Fruit fly (Drosophila melanogaster) whole organism, embryonic: ENCODE measurements around the gene Kr-h2.

Source experiments
- Ada2b ChIP-seq: fragments of 200-800 bp; sonication (Bioruptor generic); IDR thresholded peaks from 2 replicates; pipeline ENCODE4 v1.3.6; 2022; ENCODE audit warnings: missing biosample characterization, missing genetic modification characterization
- Asciz ChIP-seq: fragments of 200-800 bp; sonication (Bioruptor generic); optimal IDR thresholded peaks from 2 replicates; lab custom pipeline; 2017; ENCODE audit warnings: missing biosample characterization, mild to moderate bottlenecking, missing genetic modification characterization, missing genetic modification reagents
- Awh ChIP-seq: fragments of 200-800 bp; sonication (Bioruptor generic); IDR thresholded peaks from 2 replicates; pipeline ENCODE4, ENCODE4 v1.3.6; 2022; ENCODE audit warnings: missing biosample characterization, missing genetic modification characterization
- CG11085 ChIP-seq: fragments of 200-800 bp; sonication (Bioruptor generic); IDR thresholded peaks from 2 replicates; pipeline ENCODE4 v1.3.6; 2022; ENCODE audit warnings: missing biosample characterization, missing genetic modification characterization
- CG11696 ChIP-seq: fragments of 200-800 bp; sonication (Bioruptor generic); IDR thresholded peaks from 2 replicates; pipeline ENCODE4 v1.3.6; 2022; ENCODE audit warnings: missing biosample characterization, missing genetic modification characterization
- CG12236 ChIP-seq: fragments of 200-800 bp; sonication (Bioruptor generic); optimal IDR thresholded peaks from 2 replicates; lab custom pipeline; 2016; ENCODE audit warnings: missing biosample characterization, missing genetic modification characterization
- CG16813 ChIP-seq: fragments of 200-800 bp; sonication (Bioruptor generic); IDR thresholded peaks from 3 replicates; pipeline ENCODE4 v1.3.6; 2022; ENCODE audit warnings: missing biosample characterization, missing genetic modification characterization; ENCODE audit not compliant: partially characterized antibody
- CG2120 ChIP-seq: fragments of 200-800 bp; sonication (Bioruptor generic); optimal IDR thresholded peaks from 3 replicates; lab custom pipeline; 2016; ENCODE audit warnings: missing biosample characterization, missing genetic modification characterization
- CG2712 ChIP-seq: fragments of 200-800 bp; optimal IDR thresholded peaks from 3 replicates; lab custom pipeline; 2019; ENCODE audit warnings: missing biosample characterization, mild to moderate bottlenecking, missing genetic modification characterization, moderate library complexity
- CG33557 ChIP-seq: fragments of 200-800 bp; sonication (Bioruptor generic); optimal IDR thresholded peaks from 2 replicates; lab custom pipeline; 2019; ENCODE audit warnings: missing biosample characterization, mild to moderate bottlenecking, missing genetic modification characterization, moderate library complexity
- CG4328 ChIP-seq: fragments of 200-800 bp; sonication (Bioruptor generic); optimal IDR thresholded peaks from 3 replicates; lab custom pipeline; 2017; ENCODE audit warnings: missing biosample characterization, missing genetic modification reagents, missing genetic modification characterization
- CG4404 ChIP-seq: fragments of 200-800 bp; sonication (Bioruptor generic); IDR thresholded peaks from 2 replicates; pipeline ENCODE4 v1.3.6; 2022; ENCODE audit warnings: missing biosample characterization, missing genetic modification characterization
- CG4617 ChIP-seq: fragments of 200-800 bp; sonication (Bioruptor generic); optimal IDR thresholded peaks from 3 replicates; lab custom pipeline; 2016; ENCODE audit warnings: missing biosample characterization, missing genetic modification characterization, borderline replicate concordance
- CG4707 ChIP-seq: fragments of 200-800 bp; sonication (Bioruptor generic); optimal IDR thresholded peaks from 2 replicates; lab custom pipeline; 2018; ENCODE audit warnings: missing biosample characterization, mild to moderate bottlenecking, missing genetic modification characterization, moderate library complexity
- CG4820 ChIP-seq: fragments of 200-800 bp; sonication (Bioruptor generic); optimal IDR thresholded peaks from 3 replicates; lab custom pipeline; 2016; ENCODE audit warnings: missing biosample characterization, missing genetic modification characterization
- CG6272 ChIP-seq: fragments of 200-800 bp; sonication (Bioruptor generic); IDR thresholded peaks from 2 replicates; pipeline ENCODE4 v1.3.6; 2022; ENCODE audit warnings: missing biosample characterization, missing genetic modification characterization
- CG6689 ChIP-seq: fragments of 200-800 bp; sonication (Bioruptor generic); IDR thresholded peaks from 2 replicates; pipeline ENCODE4 v1.3.6; 2022; ENCODE audit warnings: missing biosample characterization, missing genetic modification characterization
- CG7963 ChIP-seq: fragments of 200-800 bp; sonication (Bioruptor generic); IDR thresholded peaks from 3 replicates; pipeline ENCODE4 v1.3.6; 2022; ENCODE audit warnings: missing biosample characterization, missing genetic modification characterization; ENCODE audit not compliant: partially characterized antibody
- CG9437 ChIP-seq: fragments of 200-800 bp; sonication (Bioruptor generic); optimal IDR thresholded peaks from 2 replicates; lab custom pipeline; 2018; ENCODE audit warnings: missing biosample characterization, mild to moderate bottlenecking, missing genetic modification characterization
- CG9932 ChIP-seq: fragments of 200-800 bp; sonication (Bioruptor generic); IDR thresholded peaks from 2 replicates; pipeline ENCODE4 v1.3.6; 2022; ENCODE audit warnings: missing biosample characterization, missing genetic modification characterization
- Camta ChIP-seq: fragments of 200-800 bp; sonication (Bioruptor generic); optimal IDR thresholded peaks from 2 replicates; lab custom pipeline; 2016; ENCODE audit warnings: missing biosample characterization, missing genetic modification characterization
- Chrac-16 ChIP-seq: fragments of 200-800 bp; sonication (Bioruptor generic); optimal IDR thresholded peaks from 3 replicates; lab custom pipeline; 2016; ENCODE audit warnings: missing biosample characterization, missing genetic modification characterization
- CkIIα-i1 ChIP-seq: fragments of 200-800 bp; sonication (Bioruptor generic); IDR thresholded peaks from 2 replicates; pipeline ENCODE4 v1.3.6; 2022; ENCODE audit warnings: missing biosample characterization, missing genetic modification characterization
- D19B ChIP-seq: fragments of 200-800 bp; sonication (Bioruptor generic); optimal IDR thresholded peaks from 2 replicates; lab custom pipeline; 2017; ENCODE audit warnings: missing biosample characterization, mild to moderate bottlenecking, missing genetic modification characterization
- Elba2 ChIP-seq: fragments of 200-800 bp; sonication (Bioruptor generic); optimal IDR thresholded peaks from 3 replicates; lab custom pipeline; 2016; ENCODE audit warnings: missing biosample characterization, missing genetic modification characterization
- HmgZ ChIP-seq: fragments of 200-800 bp; sonication (Bioruptor generic); optimal IDR thresholded peaks from 2 replicates; lab custom pipeline; 2018; ENCODE audit warnings: missing biosample characterization, mild to moderate bottlenecking, missing genetic modification characterization
- Hr78 ChIP-seq, 2 experiments: fragments of 200-800 bp in 1 of 2; fragments of >200 bp in 1 of 2; sonication (Bioruptor generic) in 1 of 2; optimal IDR thresholded peaks; 2 replicates each; lab custom pipeline; 2017 to 2019; ENCODE audit warnings: missing biosample characterization in 2 of 2, missing genetic modification characterization in 2 of 2, mild to moderate bottlenecking in 1 of 2, moderate library complexity in 1 of 2
- NK7.1 ChIP-seq: fragments of 200-800 bp; sonication (Bioruptor generic); optimal IDR thresholded peaks from 3 replicates; lab custom pipeline; 2016; ENCODE audit warnings: missing biosample characterization, missing genetic modification characterization
- Nf-YA ChIP-seq: fragments of 200-800 bp; sonication (Bioruptor generic); IDR thresholded peaks from 2 replicates; pipeline ENCODE4 v1.3.6; 2022; ENCODE audit warnings: missing biosample characterization, missing genetic modification characterization
- Ptx1 ChIP-seq: fragments of 200-800 bp; sonication (Bioruptor generic); IDR thresholded peaks from 2 replicates; pipeline ENCODE4 v1.3.6; 2022; ENCODE audit warnings: missing biosample characterization, missing genetic modification characterization
- Sox100B ChIP-seq: fragments of 200-800 bp; sonication (Bioruptor generic); optimal IDR thresholded peaks from 3 replicates; lab custom pipeline; 2018; ENCODE audit warnings: missing biosample characterization, mild to moderate bottlenecking, missing genetic modification characterization
- TFAM ChIP-seq: fragments of 200-800 bp; sonication (Bioruptor generic); optimal IDR thresholded peaks from 2 replicates; lab custom pipeline; 2017; ENCODE audit warnings: missing biosample characterization, missing genetic modification characterization, inconsistent platforms
- al ChIP-seq: fragments of 200-800 bp; sonication (Bioruptor generic); IDR thresholded peaks from 2 replicates; pipeline ENCODE4 v1.3.6; 2022; ENCODE audit warnings: missing biosample characterization, missing genetic modification characterization
- ap ChIP-seq: fragments of 200-800 bp; sonication (Bioruptor generic); IDR thresholded peaks from 2 replicates; pipeline ENCODE4 v1.3.6; 2022; ENCODE audit warnings: missing biosample characterization, missing genetic modification characterization
- crol ChIP-seq: fragments of 200-800 bp; sonication (Bioruptor generic); IDR thresholded peaks from 2 replicates; pipeline ENCODE4 v1.3.6; 2022; ENCODE audit warnings: missing biosample characterization, missing genetic modification characterization
- dm ChIP-seq: fragments of 200-800 bp; sonication (Bioruptor generic); optimal IDR thresholded peaks from 3 replicates; lab custom pipeline; 2016; ENCODE audit warnings: missing biosample characterization, missing genetic modification characterization
- en ChIP-seq: fragments of 200-800 bp; sonication (Bioruptor generic); optimal IDR thresholded peaks from 2 replicates; lab custom pipeline; 2016; ENCODE audit warnings: missing biosample characterization, missing genetic modification characterization
- fd102C ChIP-seq: fragments of 200-800 bp; sonication (Bioruptor generic); optimal IDR thresholded peaks from 2 replicates; lab custom pipeline; 2018; ENCODE audit warnings: missing biosample characterization, mild to moderate bottlenecking, missing genetic modification characterization, moderate library complexity
- fd3F ChIP-seq: fragments of 200-800 bp; sonication (Bioruptor generic); optimal IDR thresholded peaks from 2 replicates; lab custom pipeline; 2018; ENCODE audit warnings: missing biosample characterization, mild to moderate bottlenecking, missing genetic modification characterization, moderate library complexity
- grn ChIP-seq: fragments of 200-800 bp; sonication (Bioruptor generic); optimal IDR thresholded peaks from 3 replicates; lab custom pipeline; 2017; ENCODE audit warnings: missing biosample characterization, missing genetic modification characterization
- her ChIP-seq: fragments of 200-800 bp; sonication (Bioruptor generic); optimal IDR thresholded peaks from 2 replicates; lab custom pipeline; 2016; ENCODE audit warnings: missing biosample characterization, missing genetic modification characterization
- nom ChIP-seq: fragments of 200-800 bp; sonication (Bioruptor generic); optimal IDR thresholded peaks from 2 replicates; lab custom pipeline; 2017; ENCODE audit warnings: missing biosample characterization, missing genetic modification characterization, mild to moderate bottlenecking, moderate library complexity, missing genetic modification reagents
- prd ChIP-seq, 3 experiments: fragments of >200 bp in 2 of 3; fragments of 200-800 bp in 1 of 3; sonication (Bioruptor generic) in 1 of 3; optimal IDR thresholded peaks in 2 of 3; IDR thresholded peaks in 1 of 3; 2 replicates in 2 of 3; 3 replicates in 1 of 3; pipeline versions ENCODE4 v1.3.6 to Lab custom; 2017 to 2022; ENCODE audit warnings: missing biosample characterization in 1 of 3, missing genetic modification characterization in 1 of 3
- pzg ChIP-seq: fragments of 200-800 bp; sonication (Bioruptor generic); optimal IDR thresholded peaks from 3 replicates; lab custom pipeline; 2018; ENCODE audit warnings: missing biosample characterization, mild to moderate bottlenecking, missing genetic modification characterization, moderate library complexity
- ro ChIP-seq: fragments of 200-800 bp; sonication (Bioruptor generic); IDR thresholded peaks from 2 replicates; pipeline ENCODE4 v1.3.6; 2022; ENCODE audit warnings: missing biosample characterization, missing genetic modification characterization
- salm ChIP-seq: fragments of 200-800 bp; sonication (Bioruptor generic); optimal IDR thresholded peaks from 2 replicates; lab custom pipeline; 2018; ENCODE audit warnings: missing biosample characterization, mild to moderate bottlenecking, missing genetic modification characterization
- shn ChIP-seq: fragments of 200-800 bp; sonication (Bioruptor generic); optimal IDR thresholded peaks from 3 replicates; lab custom pipeline; 2016; ENCODE audit warnings: missing biosample characterization, missing genetic modification characterization
- sima ChIP-seq: fragments of 200-800 bp; sonication (Bioruptor generic); optimal IDR thresholded peaks from 2 replicates; lab custom pipeline; 2016; ENCODE audit warnings: missing biosample characterization, missing genetic modification characterization
- tll ChIP-seq, 2 experiments: fragments of 200-800 bp in 1 of 2; fragments of >200 bp in 1 of 2; sonication (Bioruptor generic) in 1 of 2; optimal IDR thresholded peaks; 2 replicates each; lab custom pipeline; 2017 to 2019; ENCODE audit warnings: missing biosample characterization in 2 of 2, missing genetic modification characterization in 2 of 2, mild to moderate bottlenecking in 1 of 2, moderate library complexity in 1 of 2
- vfl ChIP-seq: fragments of 200-800 bp; sonication (Bioruptor generic); optimal IDR thresholded peaks from 2 replicates; lab custom pipeline; 2016; ENCODE audit warnings: missing biosample characterization, missing genetic modification characterization

The Kr-h2 gene

dm6 chr2L:6037830-6038229 is 33.0 kb upstream of the Kr-h2 start, which contains the start of the genes CG9117 and CG31643 (continued):
- TF ChIP-seq CG12236 (GFP tag; lab: Kevin White, UChicago) = peak; percentile 37
- no peak for TF ChIP-seq CkIIα-i1
- TF ChIP-seq CG4820 (GFP tag; lab: Kevin White, UChicago) = peak; percentile 49
- no peak for TF ChIP-seq CG11085
- TF ChIP-seq vfl (GFP tag; lab: Kevin White, UChicago) = no peak
- TF ChIP-seq Chrac-16 (GFP tag; lab: Kevin White, UChicago) = peak; percentile 31
- peak; percentile 62 for TF ChIP-seq Camta (GFP tag; lab: Kevin White, UChicago)
- TF ChIP-seq Nf-YA (GFP tag; lab: Robert Waterston, UW) = no peak
- no peak for TF ChIP-seq ro
- no peak for TF ChIP-seq CG6689 (GFP tag; lab: Robert Waterston, UW)
- TF ChIP-seq CG7963 (GFP tag; lab: Robert Waterston, UW) = no peak
- TF ChIP-seq tll (GFP tag; optimal IDR thresholded peaks at IDR 0.05; lab: Kevin White, UChicago) = peak in 1 of 2 experiments; percentile 76
- TF ChIP-seq CG33557 (GFP tag; lab: Kevin White, UChicago) = peak; percentile 20
- TF ChIP-seq sima (GFP tag; lab: Kevin White, UChicago) = no peak
- 0 out of 2 replicates have a peak, but pooled peaks have one; percentile 35 for TF ChIP-seq Awh (GFP tag; lab: Robert Waterston, UW)
- no peak for TF ChIP-seq en (GFP tag; lab: Kevin White, UChicago)
- TF ChIP-seq al (GFP tag; lab: Robert Waterston, UW) = 0 out of 2 replicates have a peak, but pooled peaks have one; percentile 4
- no peak for TF ChIP-seq grn (GFP tag; lab: Kevin White, UChicago)
- TF ChIP-seq shn (GFP tag; lab: Kevin White, UChicago) = peak; percentile 58
- no peak for TF ChIP-seq Ptx1
- no peak for TF ChIP-seq NK7.1 (GFP tag; lab: Kevin White, UChicago)
- TF ChIP-seq D19B (GFP tag; lab: Kevin White, UChicago) = no peak
- no peak for TF ChIP-seq salm (tag; lab: Kevin White, UChicago)
- TF ChIP-seq her (GFP tag; lab: Kevin White, UChicago) = no peak
- TF ChIP-seq CG4617 (GFP tag; lab: Kevin White, UChicago) = peak; percentile 51
- TF ChIP-seq HmgZ (tag; lab: Kevin White, UChicago) = peak; percentile 78
- TF ChIP-seq CG4404 (GFP tag; lab: Robert Waterston, UW) = no peak
- TF ChIP-seq CG6272 = no peak
- peak; percentile 85 for TF ChIP-seq CG2120 (GFP tag; lab: Kevin White, UChicago)
- TF ChIP-seq crol (GFP tag; lab: Robert Waterston, UW) = no peak
- peak; percentile 57 for TF ChIP-seq CG2712
- TF ChIP-seq Elba2 (GFP tag; lab: Kevin White, UChicago) = peak; percentile 10
- peak; percentile 34 for TF ChIP-seq fd3F (GFP tag; lab: Kevin White, UChicago)
- no peak for TF ChIP-seq CG16813
- no peak for TF ChIP-seq Hr78 (GFP tag; optimal IDR thresholded peaks at IDR 0.05; lab: Kevin White, UChicago)
- no peak for TF ChIP-seq TFAM (GFP tag; lab: Kevin White, UChicago)
- no peak for TF ChIP-seq prd (optimal IDR thresholded peaks at IDR 0.05; lab: Kevin White, UChicago)
- peak; percentile 54; the same call in 1 of the 3 replicates for TF ChIP-seq prd (GFP tag; IDR thresholded peaks at IDR 0.05; lab: Robert Waterston, UW)
- peak; percentile 71 for TF ChIP-seq dm (GFP tag; lab: Kevin White, UChicago)
- TF ChIP-seq ap (GFP tag; lab: Robert Waterston, UW) = no peak
- no peak for TF ChIP-seq CG11696 (GFP tag; lab: Robert Waterston, UW)
- peak; percentile 34 for TF ChIP-seq CG9437 (GFP tag; lab: Kevin White, UChicago)
- no peak for TF ChIP-seq fd102C (GFP tag; lab: Kevin White, UChicago)
- no peak for TF ChIP-seq Sox100B (GFP tag; lab: Kevin White, UChicago)
- TF ChIP-seq CG4707 (GFP tag; lab: Kevin White, UChicago) = no peak
- no peak for TF ChIP-seq CG4328 (GFP tag; lab: Kevin White, UChicago)
- TF ChIP-seq CG9932 (GFP tag; lab: Robert Waterston, UW) = peak; percentile 60
- 0 out of 2 replicates have a peak, but pooled peaks have one; percentile 22 for TF ChIP-seq Ada2b (GFP tag; lab: Robert Waterston, UW)
- no peak for TF ChIP-seq Asciz (GFP tag; lab: Kevin White, UChicago)
- TF ChIP-seq pzg (GFP tag; lab: Kevin White, UChicago) = peak; percentile 64
- peak; percentile 32 for TF ChIP-seq nom (GFP tag; lab: Kevin White, UChicago)
